Fruit fly (Drosophila melanogaster): ENCODE measurements around the gene Qtzl.

DNA sequence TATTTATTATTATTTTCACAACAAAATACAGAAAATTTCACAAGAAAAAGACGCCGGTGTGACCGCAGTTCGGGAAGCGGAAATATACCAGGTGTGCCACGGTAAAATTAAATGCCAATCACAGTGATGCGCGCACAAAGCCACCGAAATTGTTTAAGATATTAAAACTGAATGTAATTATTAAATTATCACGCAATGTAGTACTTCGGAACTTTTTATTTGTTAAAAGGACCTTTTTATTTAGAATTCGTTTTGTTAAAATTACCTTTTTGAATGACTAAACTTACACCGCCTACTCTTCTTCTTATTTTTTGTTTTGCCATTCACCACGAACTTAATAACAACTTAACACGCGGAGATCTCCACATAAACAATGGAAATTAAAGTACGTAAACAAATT, 7.6 kb upstream of the Qtzl start, which contains the start of the genes CG6686 and CG34163:
- TF ChIP-seq Eip93F (GFP tag; optimal IDR thresholded peaks at IDR 0.05) (no peak), fkh (GFP tag; optimal IDR thresholded peaks at IDR 0.05) (no peak), net (GFP tag; optimal IDR thresholded peaks at IDR 0.05) (no peak), CG8632 (GFP tag; optimal IDR thresholded peaks at IDR 0.05) (no peak), CG15336 (GFP tag; IDR thresholded peaks at IDR 0.05) (peak; percentile 20; the same call in 1 of the 2 replicates), Eip78C (GFP tag) (peak; percentile 69)
